Worm (Caenorhabditis elegans): Measurements from ENCODE around the gene EEED8.12.

EEED8.12 gene

ce11 chrII:5433069-5433468, 24.2 kb upstream of the EEED8.12 start, which contains the start of gene srx-114:
srx-114 (minus strand) TSS chrII:5433169.
- TF ChIP-seq rcor-1 (GFP tag; IDR thresholded peaks at IDR 0.05) (no peak), F23B12.7 (tag; optimal IDR thresholded peaks at IDR 0.05; ENCODE audit: insufficient read depth) (no peak), lin-35 (GFP tag; optimal IDR thresholded peaks at IDR 0.05) (no peak), nfya-1 (tag; optimal IDR thresholded peaks at IDR 0.05; ENCODE audit: borderline replicate concordance, insufficient read depth) (no peak), cebp-2 (GFP tag; IDR thresholded peaks at IDR 0.05) (no peak), nhr-80 (tag; optimal IDR thresholded peaks at IDR 0.05) (no peak), snpc-4 (GFP tag; optimal IDR thresholded peaks at IDR 0.05) (no peak), snpc-4 (tag; optimal IDR thresholded peaks at IDR 0.05) (no peak), attf-5 (GFP tag; optimal IDR thresholded peaks at IDR 0.05) (no peak), ztf-26 (tag; optimal IDR thresholded peaks at IDR 0.05) (no peak)

ce11 chrII:5429522-5430257, 20.9 kb upstream of the EEED8.12 start, which contains the start of the genes F07F6.4 and F07F6.2:
F07F6.4 (minus strand) TSS chrII:5429572.
F07F6.2 (plus strand) TSS chrII:5430207.
- TF ChIP-seq sdz-38 (tag; optimal IDR thresholded peaks at IDR 0.05) (no peak), snpc-1.1 (tag; optimal IDR thresholded peaks at IDR 0.05; ENCODE audit: insufficient read depth) (no peak), lin-54 (GFP tag; optimal IDR thresholded peaks at IDR 0.05) (no peak), let-607 (tag; optimal IDR thresholded peaks at IDR 0.05) (peak; percentile 89 to 94), dox-1 (GFP tag; IDR thresholded peaks at IDR 0.05) (no peak), zim-3 (tag; optimal IDR thresholded peaks at IDR 0.05) (no peak), bed-2 (GFP tag; IDR thresholded peaks at IDR 0.05) (no peak), K11D2.4 (GFP tag; IDR thresholded peaks at IDR 0.05) (no peak), attf-5 (GFP tag; optimal IDR thresholded peaks at IDR 0.05) (peak; percentile 14), athp-1 (tag; optimal IDR thresholded peaks at IDR 0.05) (no peak), nfyb-1 (GFP tag; IDR thresholded peaks at IDR 0.05) (no peak), aptf-2 (GFP tag; conservative IDR thresholded peaks at IDR 0.05) (no peak), F52B5.7 (tag; optimal IDR thresholded peaks at IDR 0.05) (no peak)

- TF ChIP-seq B0035.1 (tag; optimal IDR thresholded peaks at IDR 0.05) = no peak
- TF ChIP-seq mxl-1 (tag; optimal IDR thresholded peaks at IDR 0.05) = no peak
- no peak for TF ChIP-seq akir-1 (GFP tag; optimal IDR thresholded peaks at IDR 0.05)
- TF ChIP-seq cebp-1 (GFP tag; IDR thresholded peaks at IDR 0.05) = peak; percentile 58
- peak; percentile 68 for TF ChIP-seq cebp-1 (tag; optimal IDR thresholded peaks at IDR 0.05)
- TF ChIP-seq dpff-1 (tag; optimal IDR thresholded peaks at IDR 0.05) = no peak
Measured at ce11 chrII:5426470-5426869, 17.6 kb upstream of the EEED8.12 start.

ce11 chrII:5426054-5426453, 17.2 kb upstream of the EEED8.12 start:
- no peak for TF ChIP-seq ZK185.1 (tag; optimal IDR thresholded peaks at IDR 0.05; ENCODE audit: poor library complexity, severe bottlenecking)
- no peak for TF ChIP-seq nhr-179 (tag; optimal IDR thresholded peaks at IDR 0.05)
- TF ChIP-seq B0035.1 (tag; optimal IDR thresholded peaks at IDR 0.05) = no peak
- TF ChIP-seq fkh-3 (tag; optimal IDR thresholded peaks at IDR 0.05) = no peak
- no peak for TF ChIP-seq D2030.7 (GFP tag; IDR thresholded peaks at IDR 0.05)
- no peak for TF ChIP-seq bed-2 (GFP tag; IDR thresholded peaks at IDR 0.05)
- TF ChIP-seq ztf-25 (GFP tag; IDR thresholded peaks at IDR 0.05) = no peak
- TF ChIP-seq dpff-1 (tag; optimal IDR thresholded peaks at IDR 0.05) = no peak
- TF ChIP-seq F57A8.1 (GFP tag; optimal IDR thresholded peaks at IDR 0.05) = no peak
- no peak for TF ChIP-seq snpc-1.1 (tag; optimal IDR thresholded peaks at IDR 0.05; ENCODE audit: insufficient read depth)
- no peak for TF ChIP-seq aptf-3 (GFP tag; IDR thresholded peaks at IDR 0.05)
- TF ChIP-seq ztf-26 (tag; optimal IDR thresholded peaks at IDR 0.05) = no peak
- TF ChIP-seq nfya-1 (tag; optimal IDR thresholded peaks at IDR 0.05; ENCODE audit: borderline replicate concordance, insufficient read depth) = no peak
- TF ChIP-seq madf-6 (GFP tag; IDR thresholded peaks at IDR 0.05) = no peak
- TF ChIP-seq B0336.3 (GFP tag; IDR thresholded peaks at IDR 0.05) = peak; percentile 65; the same call in 1 of the 2 replicates
- TF ChIP-seq F37B4.10 (GFP tag; IDR thresholded peaks at IDR 0.05) = no peak
- no peak for TF ChIP-seq lin-35 (GFP tag; optimal IDR thresholded peaks at IDR 0.05)
- TF ChIP-seq ekl-4 (GFP tag; IDR thresholded peaks at IDR 0.05) = no peak
- no peak for TF ChIP-seq unc-130 (GFP tag; optimal IDR thresholded peaks at IDR 0.05)
- no peak for TF ChIP-seq bed-1 (GFP tag; IDR thresholded peaks at IDR 0.05)
- no peak for TF ChIP-seq C17E4.6 (GFP tag; IDR thresholded peaks at IDR 0.05)
- TF ChIP-seq ccch-3 (GFP tag; optimal IDR thresholded peaks at IDR 0.05) = no peak
